Worm (Caenorhabditis elegans) whole organism, mixed stage, embryonic: ENCODE measurements around the gene F38A5.8.

ENCODE experiments used
- bed-3 ChIP-seq: fragments of 200-800 bp; sonication (Bioruptor generic); optimal IDR thresholded peaks from 3 replicates; lab custom pipeline; 2018; ENCODE audit warnings: mild to moderate bottlenecking, missing genetic modification characterization, moderate library complexity, missing compliant biosample characterization
- blmp-1 ChIP-seq: fragments of 150-350 bp; optimal IDR thresholded peaks from 2 replicates; lab custom pipeline; 2014; ENCODE audit warnings: missing biosample characterization, missing genetic modification characterization
- elt-1 ChIP-seq: sonication (generic microtip); optimal IDR thresholded peaks from 2 replicates; lab custom pipeline; 2017; ENCODE audit warnings: missing genetic modification characterization, mild to moderate bottlenecking, missing compliant biosample characterization, antibody characterized with exemption, moderate library complexity, borderline replicate concordance; ENCODE audit not compliant: insufficient read depth
- elt-3 ChIP-seq: fragments of 150-350 bp; optimal IDR thresholded peaks from 2 replicates; lab custom pipeline; 2014; ENCODE audit warnings: missing biosample characterization, missing genetic modification characterization
- lsy-2 ChIP-seq: fragments of 150-350 bp; optimal IDR thresholded peaks from 2 replicates; lab custom pipeline; 2014; ENCODE audit warnings: missing biosample characterization, missing genetic modification characterization
- nhr-12 ChIP-seq: fragments of 150-350 bp; optimal IDR thresholded peaks from 2 replicates; lab custom pipeline; 2014; ENCODE audit warnings: missing biosample characterization, missing genetic modification characterization
- nhr-237 ChIP-seq: fragments of 150-350 bp; optimal IDR thresholded peaks from 2 replicates; lab custom pipeline; 2014; ENCODE audit warnings: missing biosample characterization, missing genetic modification characterization
- nhr-28 ChIP-seq: fragments of 150-350 bp; optimal IDR thresholded peaks from 2 replicates; lab custom pipeline; 2014; ENCODE audit warnings: missing biosample characterization, missing genetic modification characterization
- nhr-76 ChIP-seq: sonication (generic microtip); optimal IDR thresholded peaks from 2 replicates; lab custom pipeline; 2017; ENCODE audit warnings: missing biosample characterization, missing genetic modification characterization
- pha-4 ChIP-seq: fragments of 150-350 bp; optimal IDR thresholded peaks from 2 replicates; lab custom pipeline; 2018; ENCODE audit warnings: missing biosample characterization, missing genetic modification reagents, missing genetic modification characterization
- sptf-1 ChIP-seq: sonication (generic microtip); optimal IDR thresholded peaks from 2 replicates; lab custom pipeline; 2017; ENCODE audit warnings: mild to moderate bottlenecking, missing genetic modification characterization, moderate library complexity, missing compliant biosample characterization
- unc-39 ChIP-seq: fragments of 150-350 bp; optimal IDR thresholded peaks from 2 replicates; lab custom pipeline; 2014; ENCODE audit warnings: missing biosample characterization, missing genetic modification characterization

ce11 chrIV:6606587-6606986 is 7.0 kb downstream of the F38A5.8 start:
- TF ChIP-seq pha-4 (tag; lab: Kevin White, UChicago) (no peak), lsy-2 (no peak), elt-3 (no peak), nhr-12 (tag; lab: Kevin White, UChicago) (no peak), unc-39 (tag; lab: Kevin White, UChicago) (no peak), bed-3 (no peak), nhr-28 (no peak), blmp-1 (tag; lab: Kevin White, UChicago) (no peak), nhr-76 (no peak), sptf-1 (tag; lab: Kevin White, UChicago) (no peak), elt-1 (tag; lab: Kevin White, UChicago) (no peak), nhr-237 (no peak)
